Worm (Caenorhabditis elegans) whole organism, early embryonic: ENCODE measurements around the gene ulp-1.

ENCODE experiments used
- B0310.2 ChIP-seq: sonication (generic microtip); optimal IDR thresholded peaks from 2 replicates; lab custom pipeline; 2016; ENCODE audit warnings: mild to moderate bottlenecking, missing genetic modification characterization, missing compliant biosample characterization
- ama-1 ChIP-seq: fragments of 150-350 bp; optimal IDR thresholded peaks from 2 replicates; lab custom pipeline; 2014
- ceh-36 ChIP-seq: sonication (generic microtip); optimal IDR thresholded peaks from 2 replicates; lab custom pipeline; 2016; ENCODE audit warnings: missing genetic modification characterization, inconsistent platforms, missing compliant biosample characterization
- tbx-37 ChIP-seq: fragments of 200-800 bp; sonication (Bioruptor generic); conservative IDR thresholded peaks from 2 replicates; pipeline ENCODE4 v1.3.6; 2022; ENCODE audit warnings: missing genetic modification reagents, missing genetic modification characterization, missing compliant biosample characterization

DNA sequence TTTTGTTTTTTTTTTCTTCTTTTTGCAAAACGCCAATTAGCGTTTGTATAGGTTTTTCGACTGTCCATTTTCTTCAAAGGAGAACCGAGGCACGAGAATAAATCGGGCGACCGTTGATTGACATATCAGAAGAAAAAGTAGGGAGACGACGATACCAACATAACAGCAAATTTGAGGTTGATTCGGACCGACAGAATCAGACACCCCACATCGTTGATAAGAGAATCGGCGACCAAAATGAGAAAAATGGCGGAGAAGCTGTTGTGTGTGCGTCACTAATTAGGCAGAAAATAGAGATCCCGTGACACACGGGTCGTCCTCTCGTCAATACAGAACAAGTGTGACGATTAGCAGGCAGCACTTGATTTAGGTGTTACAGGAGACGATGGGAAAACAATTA is 27.7 kb downstream of the ulp-1 start:
- TF ChIP-seq B0310.2 (tag; lab: Kevin White, UChicago), result no peak
- TF ChIP-seq ama-1 (lab: Kevin White, UChicago), result no peak
- no peak for TF ChIP-seq tbx-37 (GFP tag; lab: Robert Waterston, UW)
- TF ChIP-seq ceh-36 (tag; lab: Kevin White, UChicago), result no peak
